Fruit fly (Drosophila melanogaster): ENCODE measurements around the gene CG10749.
A peak's percentile ranks its signal among the peaks of the same experiment; 100 is the strongest.

The CG10749 gene

dm6 chr3L:13021727-13022126 is 49.5 kb downstream of the CG10749 start (continued):
- TF ChIP-seq CG17385 (GFP tag; optimal IDR thresholded peaks at IDR 0.05), result peak; percentile 43
- TF ChIP-seq CG13424 (tag; optimal IDR thresholded peaks at IDR 0.05), result peak; percentile 11
- no peak for TF ChIP-seq gcm (GFP tag; optimal IDR thresholded peaks at IDR 0.05)
- peak; percentile 40; the same call in 1 of the 2 replicates for TF ChIP-seq slbo (GFP tag; IDR thresholded peaks at IDR 0.05)
- TF ChIP-seq CG5953 (GFP tag; IDR thresholded peaks at IDR 0.05), result no peak
- peak; percentile 56; the same call in 1 of the 3 replicates for TF ChIP-seq CG34422 (GFP tag; IDR thresholded peaks at IDR 0.05)
- TF ChIP-seq CG7372 (GFP tag; IDR thresholded peaks at IDR 0.05), result peak; percentile 82
- TF ChIP-seq CG4820 (GFP tag; optimal IDR thresholded peaks at IDR 0.05), result no peak
- TF ChIP-seq Myb (GFP tag; optimal IDR thresholded peaks at IDR 0.05), result peak; percentile 18
- peak in 1 of 2 experiments; percentile 19 for TF ChIP-seq crp (GFP tag; optimal IDR thresholded peaks at IDR 0.05)
- no peak for TF ChIP-seq nmo (GFP tag; optimal IDR thresholded peaks at IDR 0.05)
- no peak for TF ChIP-seq Six4 (GFP tag; optimal IDR thresholded peaks at IDR 0.05)
- peak; percentile 11 for TF ChIP-seq CoRest (tag; optimal IDR thresholded peaks at IDR 0.05)
- TF ChIP-seq CG14965 (GFP tag; optimal IDR thresholded peaks at IDR 0.05; ENCODE audit: borderline replicate concordance), result no peak
- TF ChIP-seq hkb (optimal IDR thresholded peaks at IDR 0.05), result no peak
- TF ChIP-seq hkb (GFP tag; IDR thresholded peaks at IDR 0.05), result peak; percentile 34; the same call in 1 of the 2 replicates
- TF ChIP-seq vvl (GFP tag; IDR thresholded peaks at IDR 0.05), result no peak
- TF ChIP-seq scrt (GFP tag; optimal IDR thresholded peaks at IDR 0.05), result no peak
- TF ChIP-seq Ets97D (GFP tag; optimal IDR thresholded peaks at IDR 0.05), result no peak
- TF ChIP-seq CG18599 (GFP tag; optimal IDR thresholded peaks at IDR 0.05), result peak; percentile 46
- TF ChIP-seq Ravus (GFP tag; IDR thresholded peaks at IDR 0.05), result no peak
- 0 out of 3 replicates have a peak, but pooled peaks have one; percentile 31 for TF ChIP-seq dysf (GFP tag; IDR thresholded peaks at IDR 0.05)
- TF ChIP-seq CG11247 (GFP tag; IDR thresholded peaks at IDR 0.05), result 0 out of 2 replicates have a peak, but pooled peaks have one; percentile 33
- TF ChIP-seq tap (tag; optimal IDR thresholded peaks at IDR 0.05), result peak; percentile 21
- no peak for TF ChIP-seq pan (optimal IDR thresholded peaks at IDR 0.05)
- peak in 1 of 2 experiments; percentile 38 for TF ChIP-seq pan (GFP tag; optimal IDR thresholded peaks at IDR 0.05 in 1 of 2, IDR thresholded peaks at IDR 0.05 in 1 of 2)
- peak; percentile 42 for TF ChIP-seq CG34376 (GFP tag; optimal IDR thresholded peaks at IDR 0.05)
- TF ChIP-seq CG2202 (tag; optimal IDR thresholded peaks at IDR 0.05), result no peak
- no peak for TF ChIP-seq CG6272 (GFP tag; IDR thresholded peaks at IDR 0.05)
- 0 out of 2 replicates have a peak, but pooled peaks have one; percentile 8 for TF ChIP-seq Atf6 (GFP tag; IDR thresholded peaks at IDR 0.05)
- TF ChIP-seq Hr51 (GFP tag; optimal IDR thresholded peaks at IDR 0.05), result peak in 1 of 2 experiments; percentile 46
- TF ChIP-seq luna (GFP tag; optimal IDR thresholded peaks at IDR 0.05), result no peak
- TF ChIP-seq Max (GFP tag; optimal IDR thresholded peaks at IDR 0.05), result no peak
- peak; percentile 61; the same call in 1 of the 3 replicates for TF ChIP-seq CG11695 (GFP tag; IDR thresholded peaks at IDR 0.05)
- no peak for TF ChIP-seq sna (GFP tag; IDR thresholded peaks at IDR 0.05; ENCODE audit: partially characterized antibody)
- no peak for TF ChIP-seq Doc3 (GFP tag; IDR thresholded peaks at IDR 0.05; ENCODE audit: partially characterized antibody)
- TF ChIP-seq CG7271 (tag; optimal IDR thresholded peaks at IDR 0.05), result no peak
- peak; percentile 52 for TF ChIP-seq CG2120 (GFP tag; optimal IDR thresholded peaks at IDR 0.05)
- TF ChIP-seq ind (GFP tag; optimal IDR thresholded peaks at IDR 0.05), result peak; percentile 8
- no peak for TF ChIP-seq sens-2 (GFP tag; IDR thresholded peaks at IDR 0.05)
- TF ChIP-seq B-H1 (GFP tag; IDR thresholded peaks at IDR 0.05), result no peak
- TF ChIP-seq CG4617 (GFP tag; optimal IDR thresholded peaks at IDR 0.05; ENCODE audit: borderline replicate concordance), result no peak
- TF ChIP-seq Fer3 (tag; optimal IDR thresholded peaks at IDR 0.05), result peak; percentile 19
- TF ChIP-seq CG7556 (GFP tag; optimal IDR thresholded peaks at IDR 0.05), result peak; percentile 3
- no peak for TF ChIP-seq CG2889 (GFP tag; IDR thresholded peaks at IDR 0.05)
- peak; percentile 22; the same call in 1 of the 2 replicates for TF ChIP-seq lmd (GFP tag; IDR thresholded peaks at IDR 0.05)
- TF ChIP-seq grau (tag; optimal IDR thresholded peaks at IDR 0.05), result peak; percentile 34
- no peak for TF ChIP-seq fd102C (GFP tag; optimal IDR thresholded peaks at IDR 0.05)
- TF ChIP-seq NfI (GFP tag; optimal IDR thresholded peaks at IDR 0.05), result peak; percentile 27
- no peak for TF ChIP-seq CG30431 (GFP tag; optimal IDR thresholded peaks at IDR 0.05)
- no peak for TF ChIP-seq tup (GFP tag; optimal IDR thresholded peaks at IDR 0.05)
